Worm (Caenorhabditis elegans) whole organism, mixed stage, embryonic: ENCODE data around the gene mgrn-1.

Experiments used
- M03D4.4 ChIP-seq: sonication (generic microtip); optimal IDR thresholded peaks from 2 replicates; lab custom pipeline; 2017; ENCODE audit warnings: mild to moderate bottlenecking, missing genetic modification characterization, missing compliant biosample characterization
- bed-3 ChIP-seq: fragments of 200-800 bp; sonication (Bioruptor generic); optimal IDR thresholded peaks from 3 replicates; lab custom pipeline; 2018; ENCODE audit warnings: mild to moderate bottlenecking, missing genetic modification characterization, moderate library complexity, missing compliant biosample characterization
- blmp-1 ChIP-seq: fragments of 150-350 bp; optimal IDR thresholded peaks from 2 replicates; lab custom pipeline; 2014; ENCODE audit warnings: missing biosample characterization, missing genetic modification characterization
- ceh-39 ChIP-seq: fragments of 150-350 bp; optimal IDR thresholded peaks from 2 replicates; lab custom pipeline; 2014; ENCODE audit warnings: missing biosample characterization, missing genetic modification characterization
- ceh-43 ChIP-seq: fragments of 200-800 bp; sonication (Bioruptor generic); optimal IDR thresholded peaks from 2 replicates; lab custom pipeline; 2018; ENCODE audit warnings: mild to moderate bottlenecking, missing genetic modification characterization, moderate library complexity, missing compliant biosample characterization
- ceh-83 ChIP-seq: fragments of 200-800 bp; sonication (Bioruptor generic); optimal IDR thresholded peaks from 2 replicates; lab custom pipeline; 2018; ENCODE audit warnings: mild to moderate bottlenecking, missing genetic modification characterization, missing compliant biosample characterization
- ces-1 ChIP-seq: fragments of 150-350 bp; optimal IDR thresholded peaks from 2 replicates; lab custom pipeline; 2014; ENCODE audit warnings: missing biosample characterization, missing genetic modification reagents, missing genetic modification characterization
- cnd-1 ChIP-seq: fragments of 200-800 bp; sonication (Bioruptor generic); optimal IDR thresholded peaks from 2 replicates; lab custom pipeline; 2018; ENCODE audit warnings: mild to moderate bottlenecking, missing genetic modification characterization, missing compliant biosample characterization
- drap-1 ChIP-seq: fragments of 200-800 bp; sonication (Bioruptor generic); optimal IDR thresholded peaks from 3 replicates; lab custom pipeline; 2018; ENCODE audit warnings: mild to moderate bottlenecking, missing genetic modification characterization, missing compliant biosample characterization
- elt-1 ChIP-seq: sonication (generic microtip); optimal IDR thresholded peaks from 2 replicates; lab custom pipeline; 2017; ENCODE audit warnings: missing genetic modification characterization, mild to moderate bottlenecking, missing compliant biosample characterization, antibody characterized with exemption, moderate library complexity, borderline replicate concordance; ENCODE audit not compliant: insufficient read depth
- elt-3 ChIP-seq: fragments of 150-350 bp; optimal IDR thresholded peaks from 2 replicates; lab custom pipeline; 2014; ENCODE audit warnings: missing biosample characterization, missing genetic modification characterization
- flh-1 ChIP-seq: fragments of 200-800 bp; sonication (Bioruptor generic); optimal IDR thresholded peaks from 2 replicates; lab custom pipeline; 2018; ENCODE audit warnings: mild to moderate bottlenecking, missing genetic modification characterization, moderate library complexity, missing compliant biosample characterization
- ham-2 ChIP-seq: fragments of 200-800 bp; sonication (Bioruptor generic); optimal IDR thresholded peaks from 2 replicates; lab custom pipeline; 2018; ENCODE audit warnings: mild to moderate bottlenecking, missing genetic modification characterization, missing compliant biosample characterization
- hlh-1 ChIP-seq: fragments of 150-350 bp; optimal IDR thresholded peaks from 2 replicates; lab custom pipeline; 2014; ENCODE audit warnings: missing biosample characterization, missing genetic modification reagents, missing genetic modification characterization
- lin-13 ChIP-seq: fragments of 150-350 bp; optimal IDR thresholded peaks from 2 replicates; lab custom pipeline; 2014; ENCODE audit warnings: missing biosample characterization, missing genetic modification characterization
- lin-32 ChIP-seq: fragments of 200-800 bp; sonication (Bioruptor generic); optimal IDR thresholded peaks from 2 replicates; lab custom pipeline; 2018; ENCODE audit warnings: mild to moderate bottlenecking, missing genetic modification characterization, missing compliant biosample characterization
- lsy-2 ChIP-seq: fragments of 150-350 bp; optimal IDR thresholded peaks from 2 replicates; lab custom pipeline; 2014; ENCODE audit warnings: missing biosample characterization, missing genetic modification characterization
- mab-5 ChIP-seq: fragments of 150-350 bp; optimal IDR thresholded peaks from 2 replicates; lab custom pipeline; 2014; ENCODE audit warnings: missing biosample characterization, missing genetic modification characterization
- mep-1 ChIP-seq: fragments of 150-350 bp; optimal IDR thresholded peaks from 2 replicates; lab custom pipeline; 2017; ENCODE audit warnings: missing biosample characterization, missing genetic modification reagents, missing genetic modification characterization, inconsistent platforms
- mls-2 ChIP-seq: sonication (generic microtip); optimal IDR thresholded peaks from 2 replicates; lab custom pipeline; 2016; ENCODE audit warnings: mild to moderate bottlenecking, missing genetic modification characterization, moderate library complexity, missing compliant biosample characterization
- nhr-12 ChIP-seq: fragments of 150-350 bp; optimal IDR thresholded peaks from 2 replicates; lab custom pipeline; 2014; ENCODE audit warnings: missing biosample characterization, missing genetic modification characterization
- nhr-2 ChIP-seq: fragments of 150-350 bp; optimal IDR thresholded peaks from 2 replicates; lab custom pipeline; 2014; ENCODE audit warnings: missing biosample characterization, missing genetic modification characterization
- nhr-237 ChIP-seq: fragments of 150-350 bp; optimal IDR thresholded peaks from 2 replicates; lab custom pipeline; 2014; ENCODE audit warnings: missing biosample characterization, missing genetic modification characterization
- nhr-28 ChIP-seq: fragments of 150-350 bp; optimal IDR thresholded peaks from 2 replicates; lab custom pipeline; 2014; ENCODE audit warnings: missing biosample characterization, missing genetic modification characterization
- nhr-76 ChIP-seq: sonication (generic microtip); optimal IDR thresholded peaks from 2 replicates; lab custom pipeline; 2017; ENCODE audit warnings: missing biosample characterization, missing genetic modification characterization
- pha-4 ChIP-seq: fragments of 150-350 bp; optimal IDR thresholded peaks from 2 replicates; lab custom pipeline; 2018; ENCODE audit warnings: missing biosample characterization, missing genetic modification reagents, missing genetic modification characterization
- sem-2 ChIP-seq: fragments of 200-800 bp; sonication (Bioruptor generic); optimal IDR thresholded peaks from 2 replicates; lab custom pipeline; 2018; ENCODE audit warnings: mild to moderate bottlenecking, missing genetic modification characterization, missing compliant biosample characterization
- snpc-4 ChIP-seq: fragments of 150-350 bp; optimal IDR thresholded peaks from 2 replicates; lab custom pipeline; 2014; ENCODE audit warnings: missing biosample characterization, missing genetic modification characterization
- sptf-1 ChIP-seq: sonication (generic microtip); optimal IDR thresholded peaks from 2 replicates; lab custom pipeline; 2017; ENCODE audit warnings: mild to moderate bottlenecking, missing genetic modification characterization, moderate library complexity, missing compliant biosample characterization
- tbx-8 ChIP-seq: fragments of 200-800 bp; sonication (Bioruptor generic); optimal IDR thresholded peaks from 2 replicates; lab custom pipeline; 2018; ENCODE audit warnings: mild to moderate bottlenecking, missing genetic modification characterization, moderate library complexity, missing compliant biosample characterization
- unc-120 ChIP-seq: sonication (generic microtip); optimal IDR thresholded peaks from 2 replicates; lab custom pipeline; 2017; ENCODE audit warnings: missing genetic modification characterization, missing compliant biosample characterization; ENCODE audit not compliant: poor library complexity, severe bottlenecking
- unc-39 ChIP-seq: fragments of 150-350 bp; optimal IDR thresholded peaks from 2 replicates; lab custom pipeline; 2014; ENCODE audit warnings: missing biosample characterization, missing genetic modification characterization
- unc-62 ChIP-seq: fragments of 150-350 bp; optimal IDR thresholded peaks from 2 replicates; lab custom pipeline; 2014; ENCODE audit warnings: missing biosample characterization, missing genetic modification reagents, missing genetic modification characterization
- zip-8 ChIP-seq: fragments of 150-350 bp; optimal IDR thresholded peaks from 2 replicates; lab custom pipeline; 2014; ENCODE audit warnings: missing biosample characterization, missing genetic modification characterization
- ztf-11 ChIP-seq: fragments of 150-350 bp; optimal IDR thresholded peaks from 2 replicates; lab custom pipeline; 2014; ENCODE audit warnings: missing biosample characterization, missing genetic modification characterization

mgrn-1 gene

ce11 chrX:14296559-14296958, 14.9 kb downstream of the mgrn-1 start, which contains the start of gene madd-3:
Gene madd-3 (minus strand): TSS chrX:14296659.
- TF ChIP-seq M03D4.4 (tag; lab: Kevin White, UChicago) (no peak), mls-2 (tag; lab: Kevin White, UChicago) (no peak), ceh-43 (GFP tag; lab: Kevin White, UChicago) (no peak), unc-62 (GFP tag; lab: Kevin White, UChicago) (no peak), hlh-1 (tag; lab: Kevin White, UChicago) (no peak), nhr-2 (tag; lab: Kevin White, UChicago) (no peak), lin-13 (tag; lab: Kevin White, UChicago) (no peak), ces-1 (no peak), unc-39 (tag; lab: Kevin White, UChicago) (no peak), ceh-39 (tag; lab: Kevin White, UChicago) (no peak), ham-2 (GFP tag; lab: Kevin White, UChicago) (no peak), blmp-1 (tag; lab: Kevin White, UChicago) (no peak), sem-2 (GFP tag; lab: Kevin White, UChicago) (no peak)

ce11 chrX:14292632-14293031, 18.9 kb downstream of the mgrn-1 start:
- TF ChIP-seq unc-39 (tag; lab: Kevin White, UChicago) (no peak), nhr-237 (tag; lab: Kevin White, UChicago) (no peak), pha-4 (tag; lab: Kevin White, UChicago) (no peak), ces-1 (no peak), mep-1 (no peak), elt-1 (tag; lab: Kevin White, UChicago) (no peak), elt-3 (no peak), tbx-8 (no peak), unc-62 (GFP tag; lab: Kevin White, UChicago) (peak; percentile 49), unc-120 (tag; lab: Kevin White, UChicago) (peak; percentile 93), cnd-1 (tag; lab: Kevin White, UChicago) (no peak), lin-13 (tag; lab: Kevin White, UChicago) (no peak), mls-2 (tag; lab: Kevin White, UChicago) (no peak), flh-1 (no peak), drap-1 (no peak), blmp-1 (tag; lab: Kevin White, UChicago) (no peak), M03D4.4 (tag; lab: Kevin White, UChicago) (no peak), ham-2 (GFP tag; lab: Kevin White, UChicago) (no peak), zip-8 (tag; lab: Kevin White, UChicago) (no peak), mab-5 (tag; lab: Kevin White, UChicago) (no peak), ceh-83 (GFP tag; lab: Kevin White, UChicago) (no peak), sem-2 (GFP tag; lab: Kevin White, UChicago) (no peak), lin-32 (no peak), ztf-11 (tag; lab: Kevin White, UChicago) (no peak), lsy-2 (tag; lab: Kevin White, UChicago) (peak; percentile 1), bed-3 (no peak), sptf-1 (tag; lab: Kevin White, UChicago) (no peak), snpc-4 (tag; lab: Kevin White, UChicago) (no peak), nhr-76 (tag; lab: Kevin White, UChicago) (no peak), nhr-2 (tag; lab: Kevin White, UChicago) (no peak), ceh-39 (tag; lab: Kevin White, UChicago) (no peak), nhr-12 (no peak), hlh-1 (tag; lab: Kevin White, UChicago) (peak; percentile 18)
- TF ChIP-seq, all 35 proteins: peak for 4

- TF ChIP-seq lin-32 (no peak), unc-62 (GFP tag; lab: Kevin White, UChicago) (no peak), nhr-76 (tag; lab: Kevin White, UChicago) (no peak), nhr-12 (no peak), elt-3 (no peak), bed-3 (no peak), unc-39 (tag; lab: Kevin White, UChicago) (no peak), lsy-2 (tag; lab: Kevin White, UChicago) (no peak), mab-5 (tag; lab: Kevin White, UChicago) (no peak), ceh-83 (GFP tag; lab: Kevin White, UChicago) (no peak), unc-120 (tag; lab: Kevin White, UChicago) (no peak), nhr-237 (tag; lab: Kevin White, UChicago) (no peak), tbx-8 (no peak), nhr-28 (tag; lab: Kevin White, UChicago) (no peak), ces-1 (no peak), mls-2 (tag; lab: Kevin White, UChicago) (no peak), ceh-43 (GFP tag; lab: Kevin White, UChicago) (no peak), ztf-11 (tag; lab: Kevin White, UChicago) (no peak)
These were observed 21.5 kb downstream of the mgrn-1 start for ce11 chrX:14289993-14290392.
